Worm (Caenorhabditis elegans): ENCODE measurements around the gene nhx-4.

ce11 chrX:6970134-6970533 lies 56.0 kb downstream of the nhx-4 start:
- TF ChIP-seq flt-1 (GFP tag; IDR thresholded peaks at IDR 0.05), result no peak
- TF ChIP-seq med-1 (GFP tag; optimal IDR thresholded peaks at IDR 0.05; ENCODE audit: insufficient read depth), result no peak
- TF ChIP-seq ref-1 (GFP tag; conservative IDR thresholded peaks at IDR 0.05), result no peak
- no peak for TF ChIP-seq ztf-29 (GFP tag; IDR thresholded peaks at IDR 0.05)
- TF ChIP-seq T22C8.4 (GFP tag; IDR thresholded peaks at IDR 0.05), result no peak
- no peak for TF ChIP-seq cog-1 (tag; optimal IDR thresholded peaks at IDR 0.05)
- TF ChIP-seq klf-2 (GFP tag; conservative IDR thresholded peaks at IDR 0.05), result no peak
- TF ChIP-seq ztf-23 (GFP tag; IDR thresholded peaks at IDR 0.05), result no peak
- TF ChIP-seq tab-1 (GFP tag; IDR thresholded peaks at IDR 0.05), result no peak
